Worm (Caenorhabditis elegans) whole organism, L3 larva: Measurements from ENCODE around the gene Y17G9A.4.

Experiments
- lin-39 ChIP-seq: fragments of 150-350 bp; optimal IDR thresholded peaks from 2 replicates; lab custom pipeline; 2018; ENCODE audit warnings: missing biosample characterization, missing genetic modification reagents, missing genetic modification characterization
- skn-1 ChIP-seq: fragments of 150-350 bp; optimal IDR thresholded peaks from 2 replicates; lab custom pipeline; 2014; ENCODE audit warnings: missing biosample characterization, missing genetic modification characterization
- unc-39 ChIP-seq: sonication (generic microtip); optimal IDR thresholded peaks from 4 replicates; lab custom pipeline; 2017; ENCODE audit warnings: missing biosample characterization, missing genetic modification characterization
- unc-62 ChIP-seq: fragments of 150-350 bp; sonication (generic microtip); optimal IDR thresholded peaks from 4 replicates; lab custom pipeline; 2014; ENCODE audit warnings: missing biosample characterization, missing genetic modification reagents, missing genetic modification characterization

ce11 chrIV:4861449-4861848 lies at the start of gene Y17G9A.4, which contains the start of gene str-173:
- TF ChIP-seq skn-1 (tag; lab: Kevin White, UChicago) (no peak), unc-39 (tag; lab: Kevin White, UChicago) (no peak), lin-39 (tag; lab: Kevin White, UChicago) (no peak), unc-62 (GFP tag; lab: Kevin White, UChicago) (no peak)
